Worm (Caenorhabditis elegans): ENCODE data around the gene drr-2.
A peak's percentile ranks its signal among the peaks of the same experiment; 100 is the strongest.

drr-2 gene

DNA sequence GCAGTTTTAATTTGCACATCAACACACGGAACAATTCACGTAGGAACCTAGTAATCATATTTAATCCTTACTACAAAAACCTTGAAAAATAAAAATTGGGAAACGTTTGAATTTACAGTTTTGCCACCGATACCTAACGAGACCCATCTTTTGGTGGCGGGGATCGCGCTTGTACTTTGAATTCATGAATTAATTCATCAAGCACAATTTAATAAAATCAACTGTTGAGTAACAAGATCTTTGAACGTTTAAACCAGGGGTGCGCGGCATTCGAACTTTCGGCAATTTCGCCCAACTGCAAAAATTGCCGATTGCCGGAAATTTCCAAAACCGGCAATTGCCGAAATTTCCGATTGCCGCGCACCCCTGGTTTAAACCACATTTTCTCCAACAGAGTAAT, 13.3 kb upstream of the drr-2 start:
- TF ChIP-seq nhr-76 (tag; optimal IDR thresholded peaks at IDR 0.05) = no peak
- no peak for TF ChIP-seq ceh-83 (GFP tag; optimal IDR thresholded peaks at IDR 0.05)
- no peak for TF ChIP-seq nhr-2 (tag; optimal IDR thresholded peaks at IDR 0.05)
- TF ChIP-seq bed-3 (GFP tag; optimal IDR thresholded peaks at IDR 0.05) = no peak
- no peak for TF ChIP-seq unc-62 (GFP tag; optimal IDR thresholded peaks at IDR 0.05)
- no peak for TF ChIP-seq ztf-11 (tag; optimal IDR thresholded peaks at IDR 0.05)
- TF ChIP-seq elt-3 (tag; optimal IDR thresholded peaks at IDR 0.05) = no peak
- TF ChIP-seq zip-8 (tag; optimal IDR thresholded peaks at IDR 0.05) = no peak
- no peak for TF ChIP-seq mls-2 (tag; optimal IDR thresholded peaks at IDR 0.05)
- TF ChIP-seq ceh-43 (GFP tag; optimal IDR thresholded peaks at IDR 0.05) = no peak
- no peak for TF ChIP-seq cnd-1 (tag; optimal IDR thresholded peaks at IDR 0.05)
- no peak for TF ChIP-seq tbx-8 (GFP tag; optimal IDR thresholded peaks at IDR 0.05)
- TF ChIP-seq pha-4 (tag; optimal IDR thresholded peaks at IDR 0.05) = no peak
- TF ChIP-seq ces-1 (GFP tag; optimal IDR thresholded peaks at IDR 0.05) = no peak
- TF ChIP-seq unc-120 (tag; optimal IDR thresholded peaks at IDR 0.05; ENCODE audit: poor library complexity, severe bottlenecking) = no peak

DNA sequence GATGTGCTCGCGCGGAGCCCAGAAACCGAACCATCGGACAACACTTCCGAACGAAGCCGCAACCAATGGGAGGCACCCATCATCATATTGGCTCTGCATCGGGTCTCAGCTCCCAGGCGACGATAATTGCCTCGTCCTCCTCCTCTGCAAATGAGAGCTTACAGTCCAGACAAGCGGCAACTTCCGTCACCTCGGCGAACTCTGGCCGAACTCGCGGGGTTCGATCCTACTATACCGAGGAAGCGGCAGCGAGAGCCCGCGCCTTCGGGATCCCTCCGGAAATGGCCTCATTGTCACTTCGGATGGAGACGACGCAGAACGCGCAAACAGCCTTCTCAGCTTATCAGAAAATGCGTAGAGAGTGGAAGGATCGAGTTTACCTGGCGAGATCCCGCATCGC, 11.6 kb upstream of the drr-2 start:
- TF ChIP-seq blmp-1 (tag; optimal IDR thresholded peaks at IDR 0.05) = no peak
- TF ChIP-seq sem-2 (GFP tag; optimal IDR thresholded peaks at IDR 0.05) = peak; percentile 4
- TF ChIP-seq snpc-4 (tag; optimal IDR thresholded peaks at IDR 0.05) = no peak

DNA sequence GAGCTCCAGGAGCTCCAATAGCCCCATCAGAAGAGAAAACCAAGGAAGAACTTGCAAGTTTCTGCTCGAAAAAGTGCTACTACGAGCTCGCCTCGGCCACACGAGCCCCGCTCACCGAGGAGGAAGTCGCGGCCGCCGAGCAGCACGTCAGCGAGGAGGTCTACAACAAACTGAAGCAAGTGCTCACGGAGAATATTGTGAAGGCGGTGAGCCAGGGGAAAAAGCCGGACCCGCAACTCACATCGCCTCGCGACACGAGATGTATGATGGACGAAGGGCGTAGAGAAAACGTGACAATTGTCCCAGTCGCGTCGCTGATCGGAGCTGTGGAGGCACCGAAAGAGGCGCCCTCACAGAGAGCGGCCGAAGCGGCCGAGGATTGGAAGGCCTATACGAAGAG, 9.3 kb upstream of the drr-2 start:
- no peak for TF ChIP-seq nhr-237 (tag; optimal IDR thresholded peaks at IDR 0.05)
- TF ChIP-seq nhr-76 (tag; optimal IDR thresholded peaks at IDR 0.05) = no peak
- no peak for TF ChIP-seq unc-120 (tag; optimal IDR thresholded peaks at IDR 0.05; ENCODE audit: poor library complexity, severe bottlenecking)
- TF ChIP-seq ham-2 (GFP tag; optimal IDR thresholded peaks at IDR 0.05) = no peak
- no peak for TF ChIP-seq sem-2 (GFP tag; optimal IDR thresholded peaks at IDR 0.05)
- no peak for TF ChIP-seq tbx-8 (GFP tag; optimal IDR thresholded peaks at IDR 0.05)
- TF ChIP-seq M03D4.4 (tag; optimal IDR thresholded peaks at IDR 0.05) = no peak
- no peak for TF ChIP-seq nhr-12 (tag; optimal IDR thresholded peaks at IDR 0.05)
- no peak for TF ChIP-seq sptf-1 (tag; optimal IDR thresholded peaks at IDR 0.05)
- TF ChIP-seq lin-13 (tag; optimal IDR thresholded peaks at IDR 0.05) = no peak
- no peak for TF ChIP-seq unc-39 (tag; optimal IDR thresholded peaks at IDR 0.05)
- TF ChIP-seq pha-4 (tag; optimal IDR thresholded peaks at IDR 0.05) = no peak
- TF ChIP-seq elt-1 (tag; optimal IDR thresholded peaks at IDR 0.05; ENCODE audit: borderline replicate concordance, insufficient read depth) = no peak
- TF ChIP-seq flh-1 (GFP tag; optimal IDR thresholded peaks at IDR 0.05) = no peak

DNA sequence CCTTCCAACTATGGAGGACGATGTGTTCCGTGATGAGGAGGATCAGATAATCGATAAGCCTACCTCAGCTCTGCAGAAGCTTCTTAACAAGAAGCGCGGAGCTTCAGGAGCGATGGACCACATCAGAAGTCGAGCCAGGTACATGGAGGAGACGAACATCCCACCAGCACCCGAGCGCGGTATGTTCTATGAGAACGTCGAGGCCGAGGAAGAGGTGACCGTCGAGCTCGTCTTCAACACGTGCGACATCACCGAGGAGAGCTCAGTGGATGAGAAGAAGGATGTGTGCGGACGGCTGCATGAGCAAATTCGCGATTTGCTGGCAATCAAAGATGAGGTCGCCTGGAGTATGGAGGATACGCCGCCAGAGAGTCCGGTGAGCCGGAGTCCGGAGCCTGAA, 8.6 kb upstream of the drr-2 start:
- TF ChIP-seq ceh-39 (tag; optimal IDR thresholded peaks at IDR 0.05) (no peak), ham-2 (GFP tag; optimal IDR thresholded peaks at IDR 0.05) (no peak), hlh-1 (tag; optimal IDR thresholded peaks at IDR 0.05) (no peak), lin-32 (GFP tag; optimal IDR thresholded peaks at IDR 0.05) (no peak), blmp-1 (tag; optimal IDR thresholded peaks at IDR 0.05) (no peak), elt-3 (tag; optimal IDR thresholded peaks at IDR 0.05) (no peak), unc-62 (GFP tag; optimal IDR thresholded peaks at IDR 0.05) (no peak), mep-1 (tag; optimal IDR thresholded peaks at IDR 0.05) (no peak), snpc-4 (tag; optimal IDR thresholded peaks at IDR 0.05) (no peak), unc-39 (tag; optimal IDR thresholded peaks at IDR 0.05) (no peak), drap-1 (GFP tag; optimal IDR thresholded peaks at IDR 0.05) (no peak), nhr-28 (tag; optimal IDR thresholded peaks at IDR 0.05) (no peak), ces-1 (GFP tag; optimal IDR thresholded peaks at IDR 0.05) (no peak)

- no peak for TF ChIP-seq zip-8 (tag; optimal IDR thresholded peaks at IDR 0.05)
- TF ChIP-seq lin-32 (GFP tag; optimal IDR thresholded peaks at IDR 0.05) = peak; percentile 7
- no peak for TF ChIP-seq sptf-1 (tag; optimal IDR thresholded peaks at IDR 0.05)
- no peak for TF ChIP-seq nhr-237 (tag; optimal IDR thresholded peaks at IDR 0.05)
- peak; percentile 5 for TF ChIP-seq sem-2 (GFP tag; optimal IDR thresholded peaks at IDR 0.05)
- no peak for TF ChIP-seq ces-1 (GFP tag; optimal IDR thresholded peaks at IDR 0.05)
- no peak for TF ChIP-seq cnd-1 (tag; optimal IDR thresholded peaks at IDR 0.05)
- TF ChIP-seq flh-1 (GFP tag; optimal IDR thresholded peaks at IDR 0.05) = no peak
- TF ChIP-seq elt-1 (tag; optimal IDR thresholded peaks at IDR 0.05; ENCODE audit: borderline replicate concordance, insufficient read depth) = no peak
- TF ChIP-seq ceh-39 (tag; optimal IDR thresholded peaks at IDR 0.05) = no peak
- no peak for TF ChIP-seq nhr-12 (tag; optimal IDR thresholded peaks at IDR 0.05)
- TF ChIP-seq bed-3 (GFP tag; optimal IDR thresholded peaks at IDR 0.05) = no peak
- no peak for TF ChIP-seq mab-5 (tag; optimal IDR thresholded peaks at IDR 0.05)
- no peak for TF ChIP-seq unc-62 (GFP tag; optimal IDR thresholded peaks at IDR 0.05)
- TF ChIP-seq mep-1 (tag; optimal IDR thresholded peaks at IDR 0.05) = no peak
- TF ChIP-seq ceh-83 (GFP tag; optimal IDR thresholded peaks at IDR 0.05) = no peak
Measured at ce11 chrIII:13651414-13651813, 8.0 kb upstream of the drr-2 start.
